Worm (Caenorhabditis elegans) whole organism, young adult: ENCODE results near the gene gpa-9.

Experiments used
- B0336.3 ChIP-seq: fragments of 200-800 bp; sonication (Bioruptor generic); IDR thresholded peaks from 2 replicates; pipeline ENCODE4 v1.3.6; 2022; ENCODE audit warnings: missing genetic modification characterization, missing compliant biosample characterization
- C17E4.6 ChIP-seq: fragments of 200-800 bp; sonication (Bioruptor generic); IDR thresholded peaks from 2 replicates; pipeline ENCODE4 v1.3.6; 2022; ENCODE audit warnings: missing genetic modification reagents, missing genetic modification characterization, missing compliant biosample characterization
- F33H1.4 ChIP-seq: fragments of 200-800 bp; sonication (Bioruptor generic); IDR thresholded peaks from 2 replicates; pipeline ENCODE4 v1.3.6; 2022; ENCODE audit warnings: missing genetic modification reagents, missing genetic modification characterization, missing compliant biosample characterization
- F37B4.10 ChIP-seq: fragments of 200-800 bp; sonication (Bioruptor generic); IDR thresholded peaks from 2 replicates; pipeline ENCODE4 v1.3.6; 2022; ENCODE audit warnings: missing genetic modification characterization, missing compliant biosample characterization
- F49E8.2 ChIP-seq: sonication (generic microtip); optimal IDR thresholded peaks from 3 replicates; lab custom pipeline; 2017; ENCODE audit warnings: missing genetic modification characterization, mild to moderate bottlenecking, missing compliant biosample characterization, antibody characterized with exemption, moderate library complexity; ENCODE audit not compliant: insufficient read depth
- T07F8.4 ChIP-seq: sonication (generic microtip); optimal IDR thresholded peaks from 2 replicates; lab custom pipeline; 2016; ENCODE audit warnings: mild to moderate bottlenecking, missing genetic modification characterization, moderate library complexity, missing compliant biosample characterization
- Y53G8AR.9 ChIP-seq: fragments of 200-800 bp; sonication (Bioruptor generic); conservative IDR thresholded peaks from 2 replicates; pipeline ENCODE4 v1.3.6; 2022; ENCODE audit warnings: missing genetic modification reagents, missing genetic modification characterization, missing compliant biosample characterization
- Y67H2A.10 ChIP-seq: fragments of 200-800 bp; sonication (Bioruptor generic); conservative IDR thresholded peaks from 2 replicates; pipeline ENCODE4 v1.3.6; 2022; ENCODE audit warnings: missing genetic modification reagents, missing genetic modification characterization, missing compliant biosample characterization
- ama-1 ChIP-seq, 3 experiments: fragments of 150-350 bp in 1 of 3; sonication (generic microtip) in 2 of 3; optimal IDR thresholded peaks; 2 replicates each; lab custom pipeline; 2014 to 2018; ENCODE audit warnings: missing biosample characterization in 2 of 3, missing genetic modification characterization in 2 of 3, missing genetic modification reagents in 2 of 3
- aptf-3 ChIP-seq: fragments of 200-800 bp; sonication (Bioruptor generic); IDR thresholded peaks from 2 replicates; pipeline ENCODE4 v1.3.6; 2022; ENCODE audit warnings: missing genetic modification characterization, missing compliant biosample characterization
- athp-1 ChIP-seq: sonication (generic microtip); optimal IDR thresholded peaks from 2 replicates; lab custom pipeline; 2017; ENCODE audit warnings: mild to moderate bottlenecking, missing genetic modification characterization, missing compliant biosample characterization
- attf-3 ChIP-seq: fragments of 200-800 bp; sonication (Bioruptor generic); conservative IDR thresholded peaks from 2 replicates; pipeline ENCODE4 v1.3.6; 2022; ENCODE audit warnings: missing genetic modification reagents, missing genetic modification characterization, missing compliant biosample characterization
- attf-6 ChIP-seq: fragments of 200-800 bp; sonication (Bioruptor generic); IDR thresholded peaks from 2 replicates; pipeline ENCODE4 v1.3.6; 2022; ENCODE audit warnings: missing genetic modification reagents, missing genetic modification characterization, missing compliant biosample characterization
- bed-2 ChIP-seq: fragments of 200-800 bp; sonication (Bioruptor generic); IDR thresholded peaks from 2 replicates; pipeline ENCODE4 v1.3.6; 2022; ENCODE audit warnings: missing genetic modification reagents, missing genetic modification characterization, missing compliant biosample characterization
- ccch-3 ChIP-seq: fragments of 200-800 bp; sonication (Bioruptor generic); optimal IDR thresholded peaks from 2 replicates; lab custom pipeline; 2018; ENCODE audit warnings: mild to moderate bottlenecking, missing genetic modification characterization, missing compliant biosample characterization
- cebp-1 ChIP-seq, 2 experiments: fragments of 200-800 bp in 1 of 2; sonication (Bioruptor generic) in 1 of 2; sonication (generic microtip) in 1 of 2; IDR thresholded peaks in 1 of 2; optimal IDR thresholded peaks in 1 of 2; 2 replicates each; pipeline versions ENCODE4 v1.3.6 to Lab custom; 2017 to 2022; ENCODE audit warnings: missing compliant biosample characterization in 2 of 2, missing genetic modification characterization in 2 of 2, mild to moderate bottlenecking in 1 of 2, missing genetic modification reagents in 1 of 2, moderate library complexity in 1 of 2
- cebp-2 ChIP-seq: fragments of 200-800 bp; sonication (Bioruptor generic); IDR thresholded peaks from 2 replicates; pipeline ENCODE4 v1.3.6; 2022; ENCODE audit warnings: missing genetic modification characterization, missing compliant biosample characterization
- ceh-27 ChIP-seq: fragments of 200-800 bp; sonication (Bioruptor generic); optimal IDR thresholded peaks from 2 replicates; lab custom pipeline; 2018; ENCODE audit warnings: mild to moderate bottlenecking, missing genetic modification characterization, moderate library complexity, missing compliant biosample characterization
- chd-7 ChIP-seq: sonication (generic microtip); optimal IDR thresholded peaks from 2 replicates; lab custom pipeline; 2016; ENCODE audit warnings: mild to moderate bottlenecking, missing genetic modification characterization, moderate library complexity, missing compliant biosample characterization
- dpff-1 ChIP-seq: sonication (generic microtip); optimal IDR thresholded peaks from 2 replicates; lab custom pipeline; 2017; ENCODE audit warnings: mild to moderate bottlenecking, missing genetic modification characterization, missing compliant biosample characterization
- efl-1 ChIP-seq: fragments of 150-350 bp; optimal IDR thresholded peaks from 2 replicates; lab custom pipeline; 2014; ENCODE audit warnings: missing biosample characterization, missing genetic modification reagents, missing genetic modification characterization
- egl-18 ChIP-seq: fragments of 200-800 bp; sonication (Bioruptor generic); IDR thresholded peaks from 2 replicates; pipeline ENCODE4 v1.3.6; 2022; ENCODE audit warnings: missing genetic modification reagents, missing genetic modification characterization, missing compliant biosample characterization
- egrh-3 ChIP-seq: fragments of 200-800 bp; sonication (Bioruptor generic); IDR thresholded peaks from 2 replicates; pipeline ENCODE4 v1.3.6; 2022; ENCODE audit warnings: missing genetic modification reagents, missing genetic modification characterization, missing compliant biosample characterization
- hlh-12 ChIP-seq: sonication (generic microtip); optimal IDR thresholded peaks from 2 replicates; lab custom pipeline; 2016; ENCODE audit warnings: missing genetic modification characterization, missing compliant biosample characterization
- hmg-20 ChIP-seq: fragments of 200-800 bp; sonication (Bioruptor generic); IDR thresholded peaks from 2 replicates; pipeline ENCODE4 v1.3.6; 2022; ENCODE audit warnings: missing genetic modification reagents, missing genetic modification characterization, missing compliant biosample characterization
- lag-1 ChIP-seq: fragments of 200-800 bp; sonication (Bioruptor generic); IDR thresholded peaks from 2 replicates; pipeline ENCODE4 v1.3.6; 2022; ENCODE audit warnings: missing genetic modification reagents, missing genetic modification characterization, missing compliant biosample characterization
- lin-40 ChIP-seq: sonication (generic microtip); optimal IDR thresholded peaks from 2 replicates; lab custom pipeline; 2016; ENCODE audit warnings: missing genetic modification characterization, mild to moderate bottlenecking, missing compliant biosample characterization, missing genotype, missing genetic modification reagents
- lsy-27 ChIP-seq: sonication (generic microtip); optimal IDR thresholded peaks from 2 replicates; lab custom pipeline; 2017; ENCODE audit warnings: missing genetic modification characterization, mild to moderate bottlenecking, missing compliant biosample characterization, antibody characterized with exemption, missing genotype, borderline replicate concordance; ENCODE audit not compliant: insufficient read depth
- madf-10 ChIP-seq: sonication (generic microtip); optimal IDR thresholded peaks from 2 replicates; lab custom pipeline; 2016; ENCODE audit warnings: mild to moderate bottlenecking, missing genetic modification characterization, missing compliant biosample characterization
- madf-8 ChIP-seq: fragments of 200-800 bp; sonication (Bioruptor generic); conservative IDR thresholded peaks from 2 replicates; pipeline ENCODE4 v1.3.6; 2022; ENCODE audit warnings: missing genetic modification reagents, missing genetic modification characterization, missing compliant biosample characterization
- mcd-1 ChIP-seq: fragments of 200-800 bp; sonication (Bioruptor generic); IDR thresholded peaks from 2 replicates; pipeline ENCODE4 v1.3.6; 2022; ENCODE audit warnings: missing genetic modification reagents, missing genetic modification characterization, missing compliant biosample characterization
- mel-28 ChIP-seq: sonication (generic microtip); optimal IDR thresholded peaks from 2 replicates; lab custom pipeline; 2016; ENCODE audit warnings: borderline replicate concordance, mild to moderate bottlenecking, missing genetic modification characterization, missing compliant biosample characterization
- nfya-1 ChIP-seq: sonication (generic microtip); optimal IDR thresholded peaks from 2 replicates; lab custom pipeline; 2017; ENCODE audit warnings: antibody characterized with exemption, missing compliant biosample characterization, missing genetic modification characterization, borderline replicate concordance; ENCODE audit not compliant: insufficient read depth
- nfya-2 ChIP-seq: fragments of 200-800 bp; sonication (Bioruptor generic); IDR thresholded peaks from 2 replicates; pipeline ENCODE4 v1.3.6; 2022; ENCODE audit warnings: missing genetic modification reagents, missing genetic modification characterization, missing compliant biosample characterization
- nhr-120 ChIP-seq: fragments of 200-800 bp; sonication (Bioruptor generic); IDR thresholded peaks from 2 replicates; pipeline ENCODE4 v1.3.6; 2022; ENCODE audit warnings: missing genetic modification characterization, missing compliant biosample characterization
- nhr-179 ChIP-seq: sonication (generic microtip); optimal IDR thresholded peaks from 2 replicates; lab custom pipeline; 2016; ENCODE audit warnings: mild to moderate bottlenecking, missing genetic modification characterization, missing compliant biosample characterization
- nhr-80 ChIP-seq: sonication (generic microtip); optimal IDR thresholded peaks from 2 replicates; lab custom pipeline; 2016; ENCODE audit warnings: missing genetic modification characterization, missing compliant biosample characterization
- pha-4 ChIP-seq: fragments of 150-350 bp; sonication (generic microtip); optimal IDR thresholded peaks from 2 replicates; lab custom pipeline; 2014; ENCODE audit warnings: missing biosample characterization, missing genetic modification reagents, missing genetic modification characterization
- rcor-1 ChIP-seq: fragments of 200-800 bp; sonication (Bioruptor generic); IDR thresholded peaks from 2 replicates; pipeline ENCODE4 v1.3.6; 2022; ENCODE audit warnings: missing genetic modification reagents, missing genetic modification characterization, missing compliant biosample characterization
- sea-2 ChIP-seq: fragments of 200-800 bp; sonication (Bioruptor generic); IDR thresholded peaks from 2 replicates; pipeline ENCODE4 v1.3.6; 2022; ENCODE audit warnings: missing genetic modification characterization, missing compliant biosample characterization
- tlf-1 ChIP-seq: fragments of 200-800 bp; sonication (Bioruptor generic); optimal IDR thresholded peaks from 2 replicates; lab custom pipeline; 2018; ENCODE audit warnings: mild to moderate bottlenecking, missing genetic modification characterization, missing compliant biosample characterization
- unc-130 ChIP-seq: sonication (generic microtip); optimal IDR thresholded peaks from 2 replicates; lab custom pipeline; 2016; ENCODE audit warnings: missing genetic modification reagents, missing genetic modification characterization, missing compliant biosample characterization
- xnd-1 ChIP-seq: sonication (generic microtip); optimal IDR thresholded peaks from 2 replicates; lab custom pipeline; 2016; ENCODE audit warnings: missing genotype, missing genetic modification reagents, missing genetic modification characterization, missing compliant biosample characterization
- ztf-22 ChIP-seq: fragments of 200-800 bp; sonication (Bioruptor generic); optimal IDR thresholded peaks from 2 replicates; lab custom pipeline; 2018; ENCODE audit warnings: mild to moderate bottlenecking, missing genetic modification characterization, moderate library complexity, missing compliant biosample characterization
- ztf-26 ChIP-seq: sonication (generic microtip); optimal IDR thresholded peaks from 2 replicates; lab custom pipeline; 2017; ENCODE audit warnings: missing genetic modification characterization, missing compliant biosample characterization
- ztf-28 ChIP-seq: fragments of 200-800 bp; sonication (Bioruptor generic); IDR thresholded peaks from 2 replicates; pipeline ENCODE4 v1.3.6; 2022; ENCODE audit warnings: missing genetic modification reagents, missing genetic modification characterization, missing compliant biosample characterization
- ztf-3 ChIP-seq: fragments of 200-800 bp; sonication (Bioruptor generic); optimal IDR thresholded peaks from 2 replicates; lab custom pipeline; 2018; ENCODE audit warnings: mild to moderate bottlenecking, missing genetic modification characterization, missing compliant biosample characterization

Gene gpa-9

DNA sequence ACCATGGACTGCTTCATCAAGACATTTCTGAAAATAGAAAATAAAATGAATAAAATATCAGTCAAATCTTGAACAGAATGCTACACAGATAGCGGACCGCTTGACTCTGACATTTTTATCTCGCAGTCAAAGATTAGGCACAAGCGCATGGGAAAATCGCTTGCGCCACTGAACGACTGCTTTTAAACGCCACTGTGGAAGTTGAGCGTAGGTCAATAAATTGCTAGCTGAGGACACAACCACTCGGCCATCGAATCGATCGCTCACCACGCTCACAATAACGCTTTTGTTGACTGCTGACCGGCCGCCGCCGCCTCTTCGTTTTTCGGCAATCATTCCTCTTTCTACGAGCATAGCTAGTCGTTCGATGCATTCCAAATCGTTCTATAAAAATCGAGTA, 52.3 kb downstream of the gpa-9 start (continued):
- no peak for TF ChIP-seq Y53G8AR.9 (GFP tag; lab: Robert Waterston, UW)
- TF ChIP-seq mel-28: no peak
- peak; percentile 52; the same call in 1 of the 2 replicates for TF ChIP-seq attf-3
- no peak for TF ChIP-seq nfya-2 (GFP tag; lab: Robert Waterston, UW)
- peak; percentile 74 for TF ChIP-seq B0336.3 (GFP tag; lab: Robert Waterston, UW)
- TF ChIP-seq T07F8.4 (tag; lab: Kevin White, UChicago): peak; percentile 56
- TF ChIP-seq lsy-27 (tag; lab: Kevin White, UChicago): no peak
- no peak for TF ChIP-seq ztf-3 (GFP tag; lab: Kevin White, UChicago)
- TF ChIP-seq F33H1.4 (GFP tag; lab: Robert Waterston, UW): no peak
- peak; percentile 44 for TF ChIP-seq nhr-80 (tag; lab: Kevin White, UChicago)
- peak; percentile 92 for TF ChIP-seq cebp-2 (GFP tag; lab: Robert Waterston, UW)
- TF ChIP-seq nhr-120 (GFP tag; lab: Robert Waterston, UW): no peak
- TF ChIP-seq hlh-12 (tag; lab: Kevin White, UChicago): peak; percentile 52
- TF ChIP-seq rcor-1 (GFP tag; lab: Robert Waterston, UW): no peak
- no peak for TF ChIP-seq C17E4.6
- no peak for TF ChIP-seq tlf-1
- TF ChIP-seq sea-2: no peak
- peak; percentile 45 for TF ChIP-seq F49E8.2 (tag; lab: Kevin White, UChicago)
- TF ChIP-seq chd-7 (tag; lab: Kevin White, UChicago): peak; percentile 48
- TF ChIP-seq cebp-1 (GFP tag; IDR thresholded peaks at IDR 0.05; lab: Robert Waterston, UW): no peak
- TF ChIP-seq cebp-1 (tag; optimal IDR thresholded peaks at IDR 0.05; lab: Kevin White, UChicago): peak; percentile 58
- no peak for TF ChIP-seq dpff-1 (tag; lab: Kevin White, UChicago)
- TF ChIP-seq ccch-3: no peak
- no peak for TF ChIP-seq aptf-3
- no peak for TF ChIP-seq Y67H2A.10 (GFP tag; lab: Robert Waterston, UW)
- no peak for TF ChIP-seq egl-18 (GFP tag; lab: Robert Waterston, UW)
- no peak for TF ChIP-seq hmg-20 (GFP tag; lab: Robert Waterston, UW)
- TF ChIP-seq ztf-26 (tag; lab: Kevin White, UChicago): peak; percentile 45
- TF ChIP-seq lag-1 (GFP tag; lab: Robert Waterston, UW): no peak
- TF ChIP-seq efl-1 (GFP tag; lab: Kevin White, UChicago): no peak
- TF ChIP-seq lin-40 (tag; lab: Kevin White, UChicago): peak; percentile 45
- TF ChIP-seq ztf-28: no peak
- no peak for TF ChIP-seq bed-2 (GFP tag; lab: Robert Waterston, UW)
- TF ChIP-seq nhr-179: peak; percentile 28
- TF ChIP-seq mcd-1: peak; percentile 50
- TF ChIP-seq pha-4 (tag; lab: Kevin White, UChicago): no peak
- no peak for TF ChIP-seq ama-1 (optimal IDR thresholded peaks at IDR 0.05; lab: Kevin White, UChicago)
- peak; percentile 53 to 59 for TF ChIP-seq ama-1 (GFP tag; optimal IDR thresholded peaks at IDR 0.05; lab: Kevin White, UChicago)
- TF ChIP-seq attf-6: no peak
- TF ChIP-seq unc-130: peak; percentile 2
- peak; percentile 15 for TF ChIP-seq madf-10
- TF ChIP-seq nfya-1 (tag; lab: Kevin White, UChicago): no peak
- no peak for TF ChIP-seq xnd-1 (tag; lab: Kevin White, UChicago)
- no peak for TF ChIP-seq F37B4.10 (GFP tag; lab: Robert Waterston, UW)
- no peak for TF ChIP-seq ztf-22
- TF ChIP-seq madf-8 (GFP tag; lab: Robert Waterston, UW): no peak
- peak; percentile 22 for TF ChIP-seq ceh-27 (GFP tag; lab: Kevin White, UChicago)
- TF ChIP-seq athp-1 (tag; lab: Kevin White, UChicago): peak; percentile 70
- no peak for TF ChIP-seq egrh-3 (GFP tag; lab: Robert Waterston, UW)
